Worm (Caenorhabditis elegans) whole organism, L1 larva: ENCODE results near the gene cyp-13A11.

Experiments
- lin-13 ChIP-seq: fragments of 150-350 bp; optimal IDR thresholded peaks from 2 replicates; lab custom pipeline; 2014; ENCODE audit warnings: missing biosample characterization, missing genetic modification reagents, missing genetic modification characterization
- skn-1 ChIP-seq: fragments of 150-350 bp; optimal IDR thresholded peaks from 2 replicates; lab custom pipeline; 2014; ENCODE audit warnings: missing biosample characterization, missing genetic modification characterization

ce11 chrIII:13031701-13032100 is 10.9 kb downstream of the cyp-13A11 start, which contains the start of gene F14F7.5:
- TF ChIP-seq lin-13 (GFP tag; lab: Kevin White, UChicago) (no peak), skn-1 (no peak)
